Worm (Caenorhabditis elegans): Measurements from ENCODE around the gene F56B3.4.

The F56B3.4 gene

DNA sequence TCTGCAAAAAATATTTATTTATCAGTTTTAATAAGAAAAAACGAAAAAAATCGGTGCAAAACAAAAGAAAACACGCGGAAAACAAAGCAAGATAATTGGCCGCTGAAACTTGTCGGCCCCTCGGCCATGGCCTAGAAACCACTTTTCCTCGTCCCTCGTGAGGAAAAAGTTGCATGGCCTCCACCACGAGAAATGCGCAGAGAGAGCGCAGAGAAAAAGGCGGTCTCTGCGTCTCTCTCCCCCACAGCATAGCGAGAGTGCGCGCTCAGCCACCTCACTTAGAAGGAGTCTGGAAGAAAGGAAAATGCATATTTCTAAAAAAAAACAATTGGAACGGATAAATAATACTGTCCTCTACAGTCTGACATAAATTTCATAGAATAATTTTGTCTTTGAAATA, 19.3 kb upstream of the F56B3.4 start:
- TF ChIP-seq K11D2.4 (GFP tag; IDR thresholded peaks at IDR 0.05) (peak; percentile 66), ztf-18 (tag; optimal IDR thresholded peaks at IDR 0.05) (peak; percentile 74), dox-1 (GFP tag; IDR thresholded peaks at IDR 0.05) (peak; percentile 74), lag-1 (GFP tag; IDR thresholded peaks at IDR 0.05) (0 out of 2 replicates have a peak, but pooled peaks have one; percentile 28), egl-44 (GFP tag; IDR thresholded peaks at IDR 0.05) (peak; percentile 48; the same call in 1 of the 2 replicates), rcor-1 (GFP tag; IDR thresholded peaks at IDR 0.05) (peak; percentile 66; the same call in 1 of the 2 replicates), egrh-3 (GFP tag; IDR thresholded peaks at IDR 0.05) (peak; percentile 37; the same call in 1 of the 2 replicates), ceh-100 (GFP tag; IDR thresholded peaks at IDR 0.05) (peak; percentile 67), lin-26 (GFP tag; IDR thresholded peaks at IDR 0.05) (0 out of 2 replicates have a peak, but pooled peaks have one; percentile 23), pbrm-1 (GFP tag; IDR thresholded peaks at IDR 0.05) (peak; percentile 21; the same call in 1 of the 2 replicates), F37B4.10 (GFP tag; IDR thresholded peaks at IDR 0.05) (0 out of 2 replicates have a peak, but pooled peaks have one; percentile 36), cebp-1 (GFP tag; IDR thresholded peaks at IDR 0.05) (peak; percentile 30; the same call in 1 of the 2 replicates), cebp-1 (tag; optimal IDR thresholded peaks at IDR 0.05) (peak; percentile 24), mcd-1 (GFP tag; IDR thresholded peaks at IDR 0.05) (peak; percentile 89), hmg-1.2 (GFP tag; IDR thresholded peaks at IDR 0.05) (peak; percentile 93), zfh-2 (GFP tag; conservative IDR thresholded peaks at IDR 0.05) (peak; percentile 55), F33H1.4 (GFP tag; IDR thresholded peaks at IDR 0.05) (0 out of 2 replicates have a peak, but pooled peaks have one; percentile 16)

DNA sequence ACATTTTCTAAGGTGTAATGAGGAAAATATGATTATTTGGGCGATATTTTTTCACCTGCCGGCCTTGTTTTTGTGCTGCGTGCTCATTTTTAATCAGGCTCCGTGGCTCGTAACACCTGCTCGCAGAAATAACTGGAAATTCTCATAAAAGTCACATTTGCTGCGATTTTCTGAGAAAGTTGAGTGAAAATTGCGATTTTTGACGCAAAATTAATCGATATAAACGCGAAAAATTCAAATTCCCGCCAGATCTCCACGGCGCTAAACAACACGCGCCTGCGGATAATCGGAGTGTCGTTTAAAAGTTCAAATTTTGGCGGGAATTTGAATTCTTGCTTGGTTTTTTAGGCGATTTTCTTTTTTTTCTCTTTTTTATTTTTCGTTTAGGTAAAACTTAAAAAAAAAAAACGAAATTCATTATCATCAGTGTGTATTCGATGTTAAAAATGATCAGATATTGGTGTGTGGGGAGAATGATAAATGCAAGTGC, 13.0 kb upstream of the F56B3.4 start, which contains the start of gene Y55F3BL.6:
Gene Y55F3BL.6, minus strand, starts transcription at position 51 of the 490 bp plus-strand sequence.
- peak; percentile 28 for TF ChIP-seq efl-1 (GFP tag; optimal IDR thresholded peaks at IDR 0.05)
- TF ChIP-seq hsf-1 (GFP tag; IDR thresholded peaks at IDR 0.05) = 0 out of 2 replicates have a peak, but pooled peaks have one; percentile 52
- TF ChIP-seq lin-54 (GFP tag; optimal IDR thresholded peaks at IDR 0.05) = peak; percentile 89
- no peak for TF ChIP-seq B0336.3 (GFP tag; IDR thresholded peaks at IDR 0.05)
- TF ChIP-seq attf-3 (GFP tag; conservative IDR thresholded peaks at IDR 0.05) = peak; percentile 85
- TF ChIP-seq dox-1 (GFP tag; IDR thresholded peaks at IDR 0.05) = no peak
- TF ChIP-seq ceh-79 (tag; optimal IDR thresholded peaks at IDR 0.05) = no peak
- peak; percentile 23; the same call in 1 of the 2 replicates for TF ChIP-seq F33H1.4 (GFP tag; IDR thresholded peaks at IDR 0.05)
- TF ChIP-seq cebp-1 (GFP tag; IDR thresholded peaks at IDR 0.05) = no peak
- peak; percentile 18 for TF ChIP-seq cebp-1 (tag; optimal IDR thresholded peaks at IDR 0.05)
- 0 out of 2 replicates have a peak, but pooled peaks have one; percentile 50 for TF ChIP-seq madf-3 (GFP tag; IDR thresholded peaks at IDR 0.05)
- TF ChIP-seq mcd-1 (GFP tag; IDR thresholded peaks at IDR 0.05) = peak; percentile 31; the same call in 1 of the 2 replicates
- peak; percentile 5 for TF ChIP-seq tbp1 (GFP tag; optimal IDR thresholded peaks at IDR 0.05)
- TF ChIP-seq snpc-1.1 (tag; optimal IDR thresholded peaks at IDR 0.05; ENCODE audit: insufficient read depth) = no peak
- TF ChIP-seq lsl-1 (GFP tag; optimal IDR thresholded peaks at IDR 0.05) = peak; percentile 31

DNA sequence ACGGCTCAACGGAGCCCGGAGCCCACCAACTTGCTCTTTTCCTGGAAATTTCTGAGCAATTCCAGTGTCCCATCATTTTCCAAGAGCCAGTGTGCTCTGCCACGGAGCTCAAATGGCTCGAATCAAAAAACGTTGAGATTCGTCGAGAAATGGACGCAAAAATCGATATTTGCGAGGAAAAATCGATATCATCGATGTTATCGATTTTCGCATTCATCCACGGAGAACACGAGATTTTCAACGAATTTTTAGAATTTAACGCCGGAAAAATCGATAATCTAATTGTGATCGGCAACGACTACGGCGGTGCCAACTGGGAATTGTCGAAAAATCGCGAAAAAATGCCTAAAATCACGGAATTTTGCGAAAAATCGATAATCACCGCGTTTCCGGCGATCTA, 11.6 kb upstream of the F56B3.4 start:
- no peak for TF ChIP-seq lag-1 (GFP tag; IDR thresholded peaks at IDR 0.05)
- TF ChIP-seq F39B2.1 (GFP tag; IDR thresholded peaks at IDR 0.05) = no peak
- no peak for TF ChIP-seq fkh-3 (tag; optimal IDR thresholded peaks at IDR 0.05)
- no peak for TF ChIP-seq attf-6 (GFP tag; IDR thresholded peaks at IDR 0.05)
- TF ChIP-seq snpc-1.3 (tag; optimal IDR thresholded peaks at IDR 0.05; ENCODE audit: insufficient read depth) = no peak
- no peak for TF ChIP-seq lsy-27 (tag; optimal IDR thresholded peaks at IDR 0.05; ENCODE audit: borderline replicate concordance, insufficient read depth)
- TF ChIP-seq ceh-100 (GFP tag; IDR thresholded peaks at IDR 0.05) = no peak
- TF ChIP-seq K12H6.12 (tag; optimal IDR thresholded peaks at IDR 0.05) = no peak
- TF ChIP-seq bed-2 (GFP tag; IDR thresholded peaks at IDR 0.05) = no peak
- no peak for TF ChIP-seq rec-8 (tag; optimal IDR thresholded peaks at IDR 0.05)
